Worm (Caenorhabditis elegans) whole organism, L3 larva: ENCODE data around the gene str-111.
A peak's percentile ranks its signal among the peaks of the same experiment; 100 is the strongest.

Source experiments
- R02D3.7 ChIP-seq: fragments of 150-350 bp; optimal IDR thresholded peaks from 2 replicates; lab custom pipeline; 2014; ENCODE audit warnings: missing biosample characterization, missing genetic modification characterization
- ceh-16 ChIP-seq: sonication (generic microtip); optimal IDR thresholded peaks from 2 replicates; lab custom pipeline; 2017; ENCODE audit warnings: missing biosample characterization, missing genetic modification characterization
- fkh-10 ChIP-seq: sonication (generic microtip); optimal IDR thresholded peaks from 2 replicates; lab custom pipeline; 2017; ENCODE audit warnings: missing biosample characterization, missing genetic modification reagents, missing genetic modification characterization
- nhr-237 ChIP-seq: fragments of 150-350 bp; optimal IDR thresholded peaks from 2 replicates; lab custom pipeline; 2014; ENCODE audit warnings: missing biosample characterization, missing genetic modification characterization
- nhr-77 ChIP-seq: fragments of 150-350 bp; optimal IDR thresholded peaks from 2 replicates; lab custom pipeline; 2014; ENCODE audit warnings: missing biosample characterization, missing genetic modification characterization
- pha-4 ChIP-seq: fragments of 150-350 bp; optimal IDR thresholded peaks from 2 replicates; lab custom pipeline; 2014; ENCODE audit warnings: missing biosample characterization, missing genetic modification reagents, missing genetic modification characterization
- pqm-1 ChIP-seq: fragments of 150-350 bp; optimal IDR thresholded peaks from 2 replicates; lab custom pipeline; 2017; ENCODE audit warnings: missing biosample characterization, missing genetic modification characterization, inconsistent platforms
- snpc-4 ChIP-seq: fragments of 150-350 bp; optimal IDR thresholded peaks from 2 replicates; lab custom pipeline; 2014; ENCODE audit warnings: missing biosample characterization, missing genetic modification characterization
- zag-1 ChIP-seq: fragments of 150-350 bp; optimal IDR thresholded peaks from 2 replicates; lab custom pipeline; 2014; ENCODE audit warnings: missing biosample characterization, missing genetic modification characterization
- ztf-4 ChIP-seq: fragments of 150-350 bp; optimal IDR thresholded peaks from 2 replicates; lab custom pipeline; 2014; ENCODE audit warnings: missing biosample characterization, missing genetic modification characterization

- TF ChIP-seq zag-1 (tag; lab: Kevin White, UChicago) (no peak), ceh-16 (tag; lab: Kevin White, UChicago) (no peak), ztf-4 (no peak), pqm-1 (tag; lab: Kevin White, UChicago) (peak; percentile 74), pha-4 (tag; lab: Kevin White, UChicago) (peak; percentile 49), nhr-237 (no peak), R02D3.7 (no peak), snpc-4 (tag; lab: Kevin White, UChicago) (no peak), fkh-10 (GFP tag; lab: Kevin White, UChicago) (no peak), nhr-77 (no peak)
These were observed 39.8 kb downstream of the str-111 start for ce11 chrV:16129116-16129515.
